Worm (Caenorhabditis elegans): ENCODE data around the gene C02B8.6.

The C02B8.6 gene

DNA sequence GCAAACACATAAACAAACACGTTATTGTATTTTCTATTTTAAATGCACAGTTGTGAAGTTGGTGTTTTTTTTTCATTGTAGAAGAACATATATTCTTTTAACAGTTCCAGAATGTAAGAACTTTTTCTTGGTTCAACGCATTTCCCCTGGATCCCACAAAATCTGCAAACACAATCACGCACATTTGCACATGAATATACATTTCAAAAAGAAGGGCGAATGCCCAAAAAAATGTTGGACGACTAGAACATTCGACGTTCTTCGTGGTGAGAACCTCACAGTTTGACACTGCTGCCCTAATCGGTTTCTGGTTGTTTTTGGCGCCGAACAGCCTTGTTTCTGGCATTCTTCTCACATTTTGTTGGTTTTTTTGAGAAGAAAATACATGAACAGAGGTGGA, 26.6 kb downstream of the C02B8.6 start (continued):
- TF ChIP-seq ceh-8 (GFP tag; optimal IDR thresholded peaks at IDR 0.05) (no peak), pag-3 (tag; optimal IDR thresholded peaks at IDR 0.05; ENCODE audit: borderline replicate concordance, insufficient read depth) (no peak), fkh-10 (GFP tag; optimal IDR thresholded peaks at IDR 0.05) (no peak), mab-9 (GFP tag; IDR thresholded peaks at IDR 0.05) (no peak), dsc-1 (tag; optimal IDR thresholded peaks at IDR 0.05) (no peak), snpc-4 (tag; optimal IDR thresholded peaks at IDR 0.05) (no peak), egl-27 (tag; optimal IDR thresholded peaks at IDR 0.05) (no peak), pax-3 (tag; optimal IDR thresholded peaks at IDR 0.05) (no peak), blmp-1 (tag; optimal IDR thresholded peaks at IDR 0.05) (no peak), zag-1 (tag; optimal IDR thresholded peaks at IDR 0.05) (no peak), ceh-88 (GFP tag; IDR thresholded peaks at IDR 0.05) (no peak), aha-1 (tag; optimal IDR thresholded peaks at IDR 0.05) (no peak), irx-1 (tag; optimal IDR thresholded peaks at IDR 0.05) (peak; percentile 2), isw-1 (GFP tag; IDR thresholded peaks at IDR 0.05) (no peak; the same call in 1 of the 2 replicates), Y116A8C.19 (tag; optimal IDR thresholded peaks at IDR 0.05; ENCODE audit: borderline replicate concordance) (no peak), ceh-90 (tag; optimal IDR thresholded peaks at IDR 0.05) (no peak), alr-1 (tag; optimal IDR thresholded peaks at IDR 0.05; ENCODE audit: borderline replicate concordance) (no peak), ceh-82 (tag; optimal IDR thresholded peaks at IDR 0.05) (no peak), efl-3 (GFP tag; optimal IDR thresholded peaks at IDR 0.05) (no peak), hlh-17 (GFP tag; optimal IDR thresholded peaks at IDR 0.05; ENCODE audit: borderline replicate concordance) (no peak), lin-15B (tag; optimal IDR thresholded peaks at IDR 0.05) (no peak), lir-3 (tag; optimal IDR thresholded peaks at IDR 0.05; ENCODE audit: poor library complexity) (no peak), nhr-71 (tag; optimal IDR thresholded peaks at IDR 0.05) (peak; percentile 40), nhr-237 (tag; optimal IDR thresholded peaks at IDR 0.05) (no peak), vab-15 (tag; optimal IDR thresholded peaks at IDR 0.05) (no peak), mep-1 (tag; optimal IDR thresholded peaks at IDR 0.05) (peak; percentile 70), tlp-1 (tag; optimal IDR thresholded peaks at IDR 0.05) (no peak), C34B4.2 (tag; optimal IDR thresholded peaks at IDR 0.05) (no peak), jun-1 (tag; optimal IDR thresholded peaks at IDR 0.05) (no peak), nhr-77 (tag; optimal IDR thresholded peaks at IDR 0.05) (no peak), ztf-11 (tag; optimal IDR thresholded peaks at IDR 0.05) (no peak), ces-1 (GFP tag; optimal IDR thresholded peaks at IDR 0.05) (no peak), xbp-1 (tag; optimal IDR thresholded peaks at IDR 0.05) (peak; percentile 16), hpl-2 (GFP tag; optimal IDR thresholded peaks at IDR 0.05) (no peak)

DNA sequence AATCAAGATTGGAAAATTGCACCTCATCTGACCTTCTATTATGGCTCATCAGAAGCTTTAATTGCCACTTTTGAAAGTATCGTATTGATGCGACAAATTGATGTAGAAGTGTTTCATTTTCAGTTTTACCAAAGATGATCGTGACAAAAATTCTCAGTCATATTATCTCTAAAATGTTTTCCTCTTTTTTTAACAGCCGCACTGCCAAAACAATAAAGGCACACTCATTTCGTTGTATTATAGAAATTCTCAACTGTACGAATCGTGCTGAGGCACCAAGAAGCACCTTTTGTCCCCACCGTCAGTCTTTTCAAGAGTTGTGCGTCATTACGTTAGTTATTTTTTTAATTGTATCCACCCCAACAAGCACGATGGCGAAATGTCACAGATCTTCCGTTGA, 28.2 kb downstream of the C02B8.6 start, which contains the start of gene K07E3.9:
Gene K07E3.9 (plus strand): TSS at position 301 of the 400 bp plus-strand sequence.
- no peak for TF ChIP-seq elt-2 (tag; optimal IDR thresholded peaks at IDR 0.05)
- TF ChIP-seq efl-1 (optimal IDR thresholded peaks at IDR 0.05), result no peak
- no peak for TF ChIP-seq efl-1 (GFP tag; optimal IDR thresholded peaks at IDR 0.05 in 1 of 2)
- no peak for TF ChIP-seq skn-1 (tag; optimal IDR thresholded peaks at IDR 0.05)
- no peak for TF ChIP-seq nhr-76 (tag; optimal IDR thresholded peaks at IDR 0.05)
- TF ChIP-seq lin-39 (tag; optimal IDR thresholded peaks at IDR 0.05), result no peak
- TF ChIP-seq ama-1 (optimal IDR thresholded peaks at IDR 0.05), result no peak
- TF ChIP-seq fos-1 (tag; optimal IDR thresholded peaks at IDR 0.05), result no peak
- TF ChIP-seq rnt-1 (tag; optimal IDR thresholded peaks at IDR 0.05), result no peak
- no peak for TF ChIP-seq lsy-2 (tag; optimal IDR thresholded peaks at IDR 0.05)
- no peak for TF ChIP-seq unc-86 (tag; optimal IDR thresholded peaks at IDR 0.05)
- TF ChIP-seq lin-35 (GFP tag; optimal IDR thresholded peaks at IDR 0.05), result no peak
- TF ChIP-seq aly-2 (tag; optimal IDR thresholded peaks at IDR 0.05), result no peak
- TF ChIP-seq F16B12.6 (tag; optimal IDR thresholded peaks at IDR 0.05), result no peak
- no peak for TF ChIP-seq fkh-8 (tag; optimal IDR thresholded peaks at IDR 0.05)
- no peak for TF ChIP-seq nhr-19 (GFP tag; conservative IDR thresholded peaks at IDR 0.05)
- TF ChIP-seq zag-1 (tag; optimal IDR thresholded peaks at IDR 0.05), result no peak
- TF ChIP-seq aha-1 (tag; optimal IDR thresholded peaks at IDR 0.05), result no peak
- no peak for TF ChIP-seq nhr-84 (tag; optimal IDR thresholded peaks at IDR 0.05)
